Worm (Caenorhabditis elegans): ENCODE measurements around the gene K08B12.3.

DNA sequence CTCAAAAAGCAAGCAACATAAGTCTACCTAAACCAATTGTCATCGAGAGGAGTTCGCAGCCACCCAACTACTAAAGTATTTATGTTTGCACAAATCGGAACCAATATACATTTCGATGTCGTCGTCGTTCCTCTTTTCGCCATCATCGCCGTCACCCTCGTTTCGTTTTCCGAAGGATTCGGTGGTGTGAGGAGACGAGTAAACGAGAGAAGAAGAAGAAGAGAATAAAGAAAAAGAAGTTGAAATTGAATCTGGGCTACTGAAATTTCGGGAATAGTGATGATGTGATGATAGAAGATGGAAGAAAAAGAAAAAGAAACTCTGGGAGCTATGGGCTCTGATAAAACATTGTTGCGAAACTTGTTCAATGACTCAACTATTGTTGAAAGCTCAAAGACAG is 33.5 kb downstream of the K08B12.3 start:
- TF ChIP-seq daf-12 (tag; optimal IDR thresholded peaks at IDR 0.05): no peak
- TF ChIP-seq snpc-4 (tag; optimal IDR thresholded peaks at IDR 0.05): no peak
- TF ChIP-seq tbx-2 (tag; optimal IDR thresholded peaks at IDR 0.05): no peak
- TF ChIP-seq egl-27 (tag; optimal IDR thresholded peaks at IDR 0.05): no peak
- TF ChIP-seq unc-62 (GFP tag; optimal IDR thresholded peaks at IDR 0.05): no peak
- TF ChIP-seq elt-1 (tag; optimal IDR thresholded peaks at IDR 0.05): no peak
- no peak for TF ChIP-seq sea-2 (GFP tag; optimal IDR thresholded peaks at IDR 0.05)
- no peak for TF ChIP-seq nhr-237 (tag; optimal IDR thresholded peaks at IDR 0.05)
- TF ChIP-seq fkh-10 (GFP tag; optimal IDR thresholded peaks at IDR 0.05): no peak
- TF ChIP-seq nhr-11 (tag; optimal IDR thresholded peaks at IDR 0.05): no peak
- no peak for TF ChIP-seq pqm-1 (tag; optimal IDR thresholded peaks at IDR 0.05)
- TF ChIP-seq ceh-16 (tag; optimal IDR thresholded peaks at IDR 0.05): no peak

All from whole organism, L3 larva.